Worm (Caenorhabditis elegans): ENCODE results near the gene Y59H11AR.3.

The Y59H11AR.3 gene

ce11 chrIV:8617047-8617446 lies 21.8 kb upstream of the Y59H11AR.3 start, which contains the start of the genes F42A9.7 and F42A9.3:
Gene F42A9.7, minus strand, starts transcription at chrIV:8617147.
Gene F42A9.3, plus strand, starts transcription at chrIV:8617260.
- TF ChIP-seq snpc-4 (tag; optimal IDR thresholded peaks at IDR 0.05) = no peak

ce11 chrIV:8615314-8615713 lies 20.1 kb upstream of the Y59H11AR.3 start:
- TF ChIP-seq nhr-23 (tag; optimal IDR thresholded peaks at IDR 0.05) (no peak), unc-55 (GFP tag; optimal IDR thresholded peaks at IDR 0.05) (no peak), skn-1 (tag; optimal IDR thresholded peaks at IDR 0.05) (no peak), ZK546.5 (tag; optimal IDR thresholded peaks at IDR 0.05) (no peak), peb-1 (tag; optimal IDR thresholded peaks at IDR 0.05) (no peak), mdl-1 (tag; optimal IDR thresholded peaks at IDR 0.05) (no peak), fos-1 (tag; optimal IDR thresholded peaks at IDR 0.05) (no peak), nhr-77 (tag; optimal IDR thresholded peaks at IDR 0.05) (no peak), ceh-82 (tag; optimal IDR thresholded peaks at IDR 0.05) (no peak), C34F6.9 (tag; optimal IDR thresholded peaks at IDR 0.05) (no peak), dmd-4 (tag; optimal IDR thresholded peaks at IDR 0.05) (no peak), nhr-12 (tag; optimal IDR thresholded peaks at IDR 0.05) (no peak), sma-9 (GFP tag; optimal IDR thresholded peaks at IDR 0.05) (no peak), sma-9 (tag; optimal IDR thresholded peaks at IDR 0.05) (no peak), gmeb-1 (tag; optimal IDR thresholded peaks at IDR 0.05) (no peak), ztf-1 (GFP tag; conservative IDR thresholded peaks at IDR 0.05) (no peak), snpc-4 (tag; optimal IDR thresholded peaks at IDR 0.05) (no peak), nhr-6 (tag; optimal IDR thresholded peaks at IDR 0.05) (no peak), nhr-129 (tag; optimal IDR thresholded peaks at IDR 0.05) (no peak), blmp-1 (tag; optimal IDR thresholded peaks at IDR 0.05; ENCODE audit: insufficient read depth) (no peak), crh-2 (tag; optimal IDR thresholded peaks at IDR 0.05) (no peak)

- TF ChIP-seq ztf-11 (tag; optimal IDR thresholded peaks at IDR 0.05) = no peak
- no peak for TF ChIP-seq snpc-4 (tag; optimal IDR thresholded peaks at IDR 0.05)
- TF ChIP-seq fos-1 (tag; optimal IDR thresholded peaks at IDR 0.05) = peak; percentile 40
Measured at ce11 chrIV:8614680-8615079, 19.5 kb upstream of the Y59H11AR.3 start, which contains the start of gene cyp-33E3. Gene cyp-33E3, plus strand, starts transcription at chrIV:8614995.

ce11 chrIV:8611886-8612542 lies 16.8 kb upstream of the Y59H11AR.3 start, which contains the start of the genes F42A9.17 and cyp-33E2:
Gene F42A9.17, minus strand, starts transcription at chrIV:8611936.
Gene cyp-33E2, plus strand, starts transcription at chrIV:8612334.
- TF ChIP-seq unc-62 (GFP tag; optimal IDR thresholded peaks at IDR 0.05) (no peak), gmeb-1 (tag; optimal IDR thresholded peaks at IDR 0.05) (peak; percentile 21), lin-13 (GFP tag; optimal IDR thresholded peaks at IDR 0.05) (no peak), nhr-129 (tag; optimal IDR thresholded peaks at IDR 0.05) (no peak), lin-39 (tag; optimal IDR thresholded peaks at IDR 0.05) (no peak), nhr-237 (tag; optimal IDR thresholded peaks at IDR 0.05) (no peak), lsy-2 (tag; optimal IDR thresholded peaks at IDR 0.05) (no peak), lin-11 (tag; optimal IDR thresholded peaks at IDR 0.05) (no peak), sem-4 (tag; optimal IDR thresholded peaks at IDR 0.05) (no peak), nhr-77 (tag; optimal IDR thresholded peaks at IDR 0.05) (no peak), nhr-21 (tag; optimal IDR thresholded peaks at IDR 0.05) (no peak), snpc-4 (tag; optimal IDR thresholded peaks at IDR 0.05) (no peak), mab-5 (tag; optimal IDR thresholded peaks at IDR 0.05) (no peak), F13H6.1 (tag; optimal IDR thresholded peaks at IDR 0.05) (no peak), sma-9 (GFP tag; optimal IDR thresholded peaks at IDR 0.05) (peak; percentile 12), sma-9 (tag; optimal IDR thresholded peaks at IDR 0.05) (no peak), ceh-16 (tag; optimal IDR thresholded peaks at IDR 0.05) (no peak), nhr-25 (tag; optimal IDR thresholded peaks at IDR 0.05) (no peak), ZK546.5 (tag; optimal IDR thresholded peaks at IDR 0.05) (no peak), sma-3 (GFP tag; optimal IDR thresholded peaks at IDR 0.05) (no peak), unc-55 (GFP tag; optimal IDR thresholded peaks at IDR 0.05) (no peak), Y55F3AM.14 (GFP tag; optimal IDR thresholded peaks at IDR 0.05) (no peak), fos-1 (tag; optimal IDR thresholded peaks at IDR 0.05) (peak; percentile 93), zag-1 (tag; optimal IDR thresholded peaks at IDR 0.05) (no peak), crh-2 (tag; optimal IDR thresholded peaks at IDR 0.05) (peak; percentile 35), ztf-11 (tag; optimal IDR thresholded peaks at IDR 0.05) (no peak), egl-27 (tag; optimal IDR thresholded peaks at IDR 0.05) (no peak)
